Worm (Caenorhabditis elegans): ENCODE measurements around the gene R11D1.7.

The R11D1.7 gene

DNA sequence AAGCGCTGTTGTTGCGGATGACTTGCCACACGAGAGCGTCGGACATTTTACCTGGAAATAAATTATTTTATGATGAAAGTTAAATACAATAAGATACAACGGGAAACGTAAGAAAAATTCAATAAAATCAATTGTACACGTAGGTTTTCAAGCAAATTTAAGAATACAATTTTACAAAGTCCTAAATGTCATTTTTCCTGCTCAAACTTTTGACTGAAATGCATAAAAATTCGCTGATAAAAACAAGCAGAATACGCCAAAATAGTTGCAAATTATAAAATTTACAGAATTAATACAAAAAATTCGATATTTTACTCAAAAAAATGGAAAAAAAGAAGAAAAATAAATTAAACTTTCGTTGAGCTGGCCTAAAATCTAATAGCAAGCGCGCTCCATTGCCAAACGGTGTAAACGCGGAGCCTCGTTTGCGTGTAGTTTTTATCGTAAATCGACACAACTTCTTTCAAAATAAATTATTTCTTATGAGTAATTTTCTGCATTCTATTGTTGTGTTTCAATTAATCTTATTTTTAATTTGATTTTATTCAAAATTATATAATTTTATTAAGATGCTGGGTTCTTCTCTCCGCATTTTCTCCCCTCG lies 8.4 kb downstream of the R11D1.7 start, which contains the start of the genes rpl-28 and mrpl-49 (continued):
- peak; percentile 1 for TF ChIP-seq alr-1 (tag; optimal IDR thresholded peaks at IDR 0.05; ENCODE audit: borderline replicate concordance)
- TF ChIP-seq nhr-28 (tag; optimal IDR thresholded peaks at IDR 0.05): no peak
- peak; percentile 95 for TF ChIP-seq lin-14 (GFP tag; optimal IDR thresholded peaks at IDR 0.05)
- no peak for TF ChIP-seq unc-30 (tag; optimal IDR thresholded peaks at IDR 0.05)
- TF ChIP-seq unc-62 (GFP tag; optimal IDR thresholded peaks at IDR 0.05): no peak
- TF ChIP-seq unc-86 (tag; optimal IDR thresholded peaks at IDR 0.05): peak; percentile 72
- peak; percentile 48 for TF ChIP-seq zag-1 (tag; optimal IDR thresholded peaks at IDR 0.05)
- TF ChIP-seq mep-1 (tag; optimal IDR thresholded peaks at IDR 0.05): peak; percentile 97
- TF ChIP-seq snu-23 (GFP tag; optimal IDR thresholded peaks at IDR 0.05): peak; percentile 93
- TF ChIP-seq lin-15B (tag; optimal IDR thresholded peaks at IDR 0.05): peak; percentile 98
- peak in 1 of 2 experiments; percentile 88 for TF ChIP-seq mdl-1 (tag; optimal IDR thresholded peaks at IDR 0.05)
- TF ChIP-seq ceh-63 (GFP tag; optimal IDR thresholded peaks at IDR 0.05): no peak
- peak; percentile 76 for TF ChIP-seq irx-1 (tag; optimal IDR thresholded peaks at IDR 0.05)
- TF ChIP-seq rnt-1 (tag; optimal IDR thresholded peaks at IDR 0.05): peak; percentile 84
- peak; percentile 42 for TF ChIP-seq fkh-10 (GFP tag; optimal IDR thresholded peaks at IDR 0.05)
- peak; percentile 89 for TF ChIP-seq snpc-4 (tag; optimal IDR thresholded peaks at IDR 0.05)
- no peak for TF ChIP-seq vab-15 (tag; optimal IDR thresholded peaks at IDR 0.05)
- no peak for TF ChIP-seq Y116A8C.19 (tag; optimal IDR thresholded peaks at IDR 0.05; ENCODE audit: borderline replicate concordance)
- TF ChIP-seq sox-4 (tag; optimal IDR thresholded peaks at IDR 0.05): peak; percentile 21
- TF ChIP-seq sptf-1 (tag; optimal IDR thresholded peaks at IDR 0.05): no peak
- TF ChIP-seq unc-98 (GFP tag; IDR thresholded peaks at IDR 0.05): no peak
- peak; percentile 65 for TF ChIP-seq nhr-237 (tag; optimal IDR thresholded peaks at IDR 0.05)
- TF ChIP-seq egl-27 (tag; optimal IDR thresholded peaks at IDR 0.05): no peak
- TF ChIP-seq ces-1 (GFP tag; optimal IDR thresholded peaks at IDR 0.05): no peak
- TF ChIP-seq unc-130 (tag; optimal IDR thresholded peaks at IDR 0.05): peak; percentile 85
- TF ChIP-seq pqm-1 (tag; optimal IDR thresholded peaks at IDR 0.05): no peak
- TF ChIP-seq grh-1 (GFP tag; IDR thresholded peaks at IDR 0.05): peak; percentile 72
- peak; percentile 56 for TF ChIP-seq ceh-8 (GFP tag; optimal IDR thresholded peaks at IDR 0.05)
- peak; percentile 95 for TF ChIP-seq C16A3.4 (tag; optimal IDR thresholded peaks at IDR 0.05)
- peak; percentile 87 for TF ChIP-seq isw-1 (GFP tag; IDR thresholded peaks at IDR 0.05)
- TF ChIP-seq ceh-88 (GFP tag; IDR thresholded peaks at IDR 0.05): peak; percentile 61
- TF ChIP-seq tbx-2 (tag; optimal IDR thresholded peaks at IDR 0.05): peak; percentile 83
- TF ChIP-seq nhr-90 (tag; optimal IDR thresholded peaks at IDR 0.05; ENCODE audit: poor library complexity): peak; percentile 82
- TF ChIP-seq elt-3 (tag; optimal IDR thresholded peaks at IDR 0.05): peak in 4 of 6 experiments; percentile 51 to 92 (median 70)
- peak; percentile 25 for TF ChIP-seq ztf-4 (tag; optimal IDR thresholded peaks at IDR 0.05)
- peak; percentile 91 for TF ChIP-seq nhr-71 (tag; optimal IDR thresholded peaks at IDR 0.05)
- TF ChIP-seq egl-13 (tag; optimal IDR thresholded peaks at IDR 0.05): peak; percentile 65
- no peak for TF ChIP-seq ets-5 (GFP tag; IDR thresholded peaks at IDR 0.05)
- peak; percentile 82 for TF ChIP-seq nhr-77 (tag; optimal IDR thresholded peaks at IDR 0.05)
- 0 out of 2 replicates have a peak, but pooled peaks have one; percentile 8 for TF ChIP-seq mab-9 (GFP tag; IDR thresholded peaks at IDR 0.05)
- peak; percentile 82 for TF ChIP-seq swsn-7 (tag; optimal IDR thresholded peaks at IDR 0.05)
- TF ChIP-seq lin-39 (tag; optimal IDR thresholded peaks at IDR 0.05): peak; percentile 78
- no peak for TF ChIP-seq nhr-76 (tag; optimal IDR thresholded peaks at IDR 0.05)
- TF ChIP-seq lir-3 (tag; optimal IDR thresholded peaks at IDR 0.05; ENCODE audit: poor library complexity): peak; percentile 71
- TF ChIP-seq fkh-8 (tag; optimal IDR thresholded peaks at IDR 0.05): peak; percentile 94
